Fruit fly (Drosophila melanogaster) whole organism, prepupa: ENCODE data around the gene CG7551.
A peak's percentile ranks its signal among the peaks of the same experiment; 100 is the strongest.

Source experiments
- CG10631 ChIP-seq: fragments of 200-800 bp; sonication (Bioruptor generic); optimal IDR thresholded peaks from 2 replicates; lab custom pipeline; 2016; ENCODE audit warnings: missing biosample characterization, missing genetic modification characterization
- CG10669 ChIP-seq: fragments of 200-800 bp; sonication (Bioruptor generic); optimal IDR thresholded peaks from 3 replicates; lab custom pipeline; 2018; ENCODE audit warnings: missing biosample characterization, mild to moderate bottlenecking, missing genetic modification characterization, moderate library complexity
- CG11294 ChIP-seq: fragments of 200-800 bp; sonication (Bioruptor generic); IDR thresholded peaks from 2 replicates; pipeline ENCODE4 v1.3.6; 2022; ENCODE audit warnings: missing biosample characterization, missing genetic modification characterization
- CG11762 ChIP-seq: fragments of 200-800 bp; sonication (Bioruptor generic); optimal IDR thresholded peaks from 3 replicates; lab custom pipeline; 2016; ENCODE audit warnings: missing biosample characterization, missing genetic modification characterization; ENCODE audit not compliant: insufficient read depth
- CG11902 ChIP-seq: fragments of 200-800 bp; sonication (Bioruptor generic); optimal IDR thresholded peaks from 3 replicates; lab custom pipeline; 2016; ENCODE audit warnings: missing biosample characterization, missing genetic modification characterization
- CG15336 ChIP-seq: fragments of 200-800 bp; sonication (Bioruptor generic); IDR thresholded peaks from 2 replicates; pipeline ENCODE4 v1.3.6; 2022; ENCODE audit warnings: missing biosample characterization, missing genetic modification characterization
- CG16779 ChIP-seq: fragments of 200-800 bp; sonication (Bioruptor generic); optimal IDR thresholded peaks from 3 replicates; lab custom pipeline; 2017; ENCODE audit warnings: missing biosample characterization, mild to moderate bottlenecking, missing genetic modification characterization
- CG3032 ChIP-seq: fragments of 200-800 bp; optimal IDR thresholded peaks from 2 replicates; lab custom pipeline; 2019; ENCODE audit warnings: missing biosample characterization, mild to moderate bottlenecking, missing genetic modification characterization, moderate library complexity
- CG31627 ChIP-seq: fragments of 200-800 bp; sonication (Bioruptor generic); optimal IDR thresholded peaks from 3 replicates; lab custom pipeline; 2016; ENCODE audit warnings: missing biosample characterization, missing genetic modification characterization
- CG32006 ChIP-seq: fragments of 200-800 bp; sonication (Bioruptor generic); optimal IDR thresholded peaks from 3 replicates; lab custom pipeline; 2017; ENCODE audit warnings: missing biosample characterization, mild to moderate bottlenecking, missing genetic modification characterization
- CG34406 ChIP-seq: fragments of 200-800 bp; sonication (Bioruptor generic); optimal IDR thresholded peaks from 3 replicates; lab custom pipeline; 2016; ENCODE audit warnings: missing biosample characterization, missing genetic modification characterization
- CG6276 ChIP-seq: fragments of 200-800 bp; sonication (Bioruptor generic); optimal IDR thresholded peaks from 2 replicates; lab custom pipeline; 2017; ENCODE audit warnings: missing biosample characterization, mild to moderate bottlenecking, missing genetic modification characterization
- CG6792 ChIP-seq: fragments of 200-800 bp; sonication (Bioruptor generic); optimal IDR thresholded peaks from 3 replicates; lab custom pipeline; 2016; ENCODE audit warnings: missing biosample characterization, missing genetic modification characterization
- CG6808 ChIP-seq: fragments of 200-800 bp; sonication (Bioruptor generic); optimal IDR thresholded peaks from 3 replicates; lab custom pipeline; 2017; ENCODE audit warnings: missing biosample characterization, missing genetic modification characterization, mild to moderate bottlenecking, moderate library complexity, missing genetic modification reagents
- CG6854 ChIP-seq: fragments of 200-800 bp; sonication (Bioruptor generic); optimal IDR thresholded peaks from 2 replicates; lab custom pipeline; 2017; ENCODE audit warnings: missing biosample characterization, mild to moderate bottlenecking, missing genetic modification characterization
- CG7368 ChIP-seq: fragments of 200-800 bp; sonication (Bioruptor generic); optimal IDR thresholded peaks from 3 replicates; lab custom pipeline; 2016; ENCODE audit warnings: missing biosample characterization, missing genetic modification characterization
- CG8319 ChIP-seq: fragments of 200-800 bp; sonication (Bioruptor generic); optimal IDR thresholded peaks from 3 replicates; lab custom pipeline; 2016; ENCODE audit warnings: missing biosample characterization, missing genetic modification characterization
- CG8632 ChIP-seq: fragments of 200-800 bp; sonication (Bioruptor generic); optimal IDR thresholded peaks from 3 replicates; lab custom pipeline; 2016; ENCODE audit warnings: missing biosample characterization, missing genetic modification characterization
- CG9139 ChIP-seq: fragments of 200-800 bp; sonication (Bioruptor generic); optimal IDR thresholded peaks from 3 replicates; lab custom pipeline; 2017; ENCODE audit warnings: missing biosample characterization, mild to moderate bottlenecking, missing genetic modification characterization
- Eip75B ChIP-seq: fragments of 200-800 bp; sonication (Bioruptor generic); optimal IDR thresholded peaks from 3 replicates; lab custom pipeline; 2016; ENCODE audit warnings: missing biosample characterization, missing genetic modification characterization
- Eip78C ChIP-seq: fragments of 200-800 bp; sonication (Bioruptor generic); peaks from one replicate; lab custom pipeline; 2016; ENCODE audit warnings: missing biosample characterization, missing genetic modification characterization
- Eip93F ChIP-seq: fragments of 200-800 bp; sonication (Bioruptor generic); optimal IDR thresholded peaks from 2 replicates; lab custom pipeline; 2016; ENCODE audit warnings: missing biosample characterization, mild to moderate bottlenecking, missing genetic modification characterization
- Ets21C ChIP-seq: fragments of 200-800 bp; sonication (Bioruptor generic); optimal IDR thresholded peaks from 3 replicates; lab custom pipeline; 2016; ENCODE audit warnings: missing biosample characterization, missing genetic modification characterization
- Ets96B ChIP-seq: fragments of 200-800 bp; optimal IDR thresholded peaks from 2 replicates; lab custom pipeline; 2019; ENCODE audit warnings: missing biosample characterization, mild to moderate bottlenecking, missing genetic modification characterization, moderate library complexity
- Gug ChIP-seq: fragments of 200-800 bp; sonication (Bioruptor generic); IDR thresholded peaks from 2 replicates; pipeline ENCODE4 v1.3.6; 2022; ENCODE audit warnings: missing biosample characterization, missing genetic modification characterization
- Hr38 ChIP-seq: sonication (Bioruptor generic); optimal IDR thresholded peaks from 2 replicates; lab custom pipeline; 2016; ENCODE audit warnings: missing biosample characterization, missing genetic modification characterization
- Hr4 ChIP-seq: fragments of 200-800 bp; sonication (Bioruptor generic); optimal IDR thresholded peaks from 3 replicates; lab custom pipeline; 2016; ENCODE audit warnings: missing biosample characterization, missing genetic modification characterization
- Lpt ChIP-seq: fragments of 200-800 bp; sonication (Bioruptor generic); optimal IDR thresholded peaks from 3 replicates; lab custom pipeline; 2016; ENCODE audit warnings: missing biosample characterization, missing genetic modification characterization
- Met ChIP-seq: fragments of 200-800 bp; sonication (Bioruptor generic); optimal IDR thresholded peaks from 3 replicates; lab custom pipeline; 2016; ENCODE audit warnings: missing biosample characterization, missing genetic modification characterization
- OdsH ChIP-seq: fragments of 200-800 bp; sonication (Bioruptor generic); optimal IDR thresholded peaks from 3 replicates; lab custom pipeline; 2016; ENCODE audit warnings: missing biosample characterization, missing genetic modification characterization
- Smox ChIP-seq: fragments of 200-800 bp; sonication (Bioruptor generic); optimal IDR thresholded peaks from 3 replicates; lab custom pipeline; 2016; ENCODE audit warnings: missing biosample characterization, missing genetic modification characterization
- Sox102F ChIP-seq: fragments of 200-800 bp; sonication (Bioruptor generic); optimal IDR thresholded peaks from 2 replicates; lab custom pipeline; 2016; ENCODE audit warnings: missing biosample characterization, mild to moderate bottlenecking, missing genetic modification characterization
- Sox15 ChIP-seq: fragments of 200-800 bp; sonication (Bioruptor generic); optimal IDR thresholded peaks from 3 replicates; lab custom pipeline; 2016; ENCODE audit warnings: missing biosample characterization, missing genetic modification characterization
- achi ChIP-seq: fragments of 200-800 bp; sonication (Bioruptor generic); optimal IDR thresholded peaks from 3 replicates; lab custom pipeline; 2016; ENCODE audit warnings: missing biosample characterization, missing genetic modification characterization
- acj6 ChIP-seq: fragments of 200-800 bp; sonication (Bioruptor generic); optimal IDR thresholded peaks from 3 replicates; lab custom pipeline; 2016; ENCODE audit warnings: missing biosample characterization, missing genetic modification characterization
- cyc ChIP-seq: fragments of 200-800 bp; sonication (Bioruptor generic); optimal IDR thresholded peaks from 3 replicates; lab custom pipeline; 2016; ENCODE audit warnings: missing biosample characterization, missing genetic modification characterization
- dac ChIP-seq: fragments of 200-800 bp; sonication (Bioruptor generic); optimal IDR thresholded peaks from 2 replicates; lab custom pipeline; 2017; ENCODE audit warnings: missing biosample characterization, mild to moderate bottlenecking, missing genetic modification characterization
- dsx ChIP-seq: fragments of 200-800 bp; optimal IDR thresholded peaks from 3 replicates; lab custom pipeline; 2019; ENCODE audit warnings: missing biosample characterization, mild to moderate bottlenecking, missing genetic modification characterization, moderate library complexity; ENCODE audit not compliant: poor library complexity, severe bottlenecking
- eg ChIP-seq: fragments of 200-800 bp; sonication (Bioruptor generic); IDR thresholded peaks from 3 replicates; pipeline ENCODE4 v1.3.6; 2022; ENCODE audit warnings: missing biosample characterization, missing genetic modification characterization
- fd59A ChIP-seq: fragments of 200-800 bp; sonication (Bioruptor generic); optimal IDR thresholded peaks from 2 replicates; lab custom pipeline; 2017; ENCODE audit warnings: missing biosample characterization, mild to moderate bottlenecking, missing genetic modification characterization, missing genetic modification reagents
- net ChIP-seq: fragments of 200-800 bp; sonication (Bioruptor generic); optimal IDR thresholded peaks from 3 replicates; lab custom pipeline; 2016; ENCODE audit warnings: missing biosample characterization, missing genetic modification characterization
- pdm3 ChIP-seq: fragments of 200-800 bp; sonication (Bioruptor generic); optimal IDR thresholded peaks from 3 replicates; lab custom pipeline; 2016; ENCODE audit warnings: missing biosample characterization, missing genetic modification characterization
- ss ChIP-seq, 2 experiments: fragments of 200-800 bp; sonication (Bioruptor generic); optimal IDR thresholded peaks; 2 replicates in 1 of 2; 3 replicates in 1 of 2; lab custom pipeline; 2017 to 2018; ENCODE audit warnings: mild to moderate bottlenecking in 2 of 2, missing biosample characterization in 2 of 2, missing genetic modification characterization in 2 of 2, moderate library complexity in 1 of 2
- svp ChIP-seq: fragments of 200-800 bp; sonication (Bioruptor generic); peaks from one replicate; lab custom pipeline; 2016; ENCODE audit warnings: missing biosample characterization, missing genetic modification characterization
- topi ChIP-seq: fragments of 200-800 bp; sonication (Bioruptor generic); optimal IDR thresholded peaks from 3 replicates; lab custom pipeline; 2016; ENCODE audit warnings: missing biosample characterization, missing genetic modification characterization
- vri ChIP-seq: fragments of 200-800 bp; sonication (Bioruptor generic); optimal IDR thresholded peaks from 3 replicates; lab custom pipeline; 2016; ENCODE audit warnings: missing biosample characterization, mild to moderate bottlenecking, missing genetic modification characterization

Gene CG7551

DNA sequence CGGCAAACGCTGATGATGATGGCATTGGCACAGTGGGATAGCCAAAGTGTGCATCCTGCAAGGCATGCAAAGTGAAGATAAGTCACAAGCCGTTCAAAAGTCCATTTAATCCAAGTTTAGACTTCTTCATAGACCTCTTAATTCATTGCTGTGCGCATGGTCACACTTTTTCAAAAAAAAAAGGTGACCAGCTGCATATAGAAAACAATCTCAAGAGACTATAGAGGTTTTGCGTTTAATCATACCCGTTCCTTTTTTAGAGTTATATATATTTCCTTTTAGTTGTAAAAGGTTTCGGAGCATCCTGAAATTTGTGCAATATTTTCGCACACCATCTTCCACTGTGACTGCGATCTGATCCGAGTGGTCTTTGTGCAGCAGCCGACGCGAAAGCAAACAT is 43.8 kb upstream of the CG7551 start (continued):
- TF ChIP-seq OdsH (GFP tag; lab: Kevin White, UChicago) (peak; percentile 46), CG9139 (no peak), CG7368 (GFP tag; lab: Kevin White, UChicago) (no peak), Eip75B (peak; percentile 43), CG10669 (GFP tag; lab: Kevin White, UChicago) (no peak), CG10631 (GFP tag; lab: Kevin White, UChicago) (peak; percentile 67), svp (peak; percentile 73), CG15336 (GFP tag; lab: Robert Waterston, UW) (peak; percentile 40; the same call in 1 of the 2 replicates), CG32006 (peak; percentile 74), CG16779 (no peak), pdm3 (GFP tag; lab: Kevin White, UChicago) (peak; percentile 58), Sox102F (GFP tag; lab: Kevin White, UChicago) (peak; percentile 32), CG11762 (peak; percentile 36), CG11294 (GFP tag; lab: Robert Waterston, UW) (no peak; the same call in 1 of the 2 replicates), CG3032 (tag; lab: Kevin White, UChicago) (no peak), acj6 (peak; percentile 39), Ets21C (GFP tag; lab: Kevin White, UChicago) (peak; percentile 34), cyc (GFP tag; lab: Kevin White, UChicago) (peak; percentile 46), CG6276 (GFP tag; lab: Kevin White, UChicago) (peak; percentile 27), Eip78C (GFP tag; lab: Kevin White, UChicago) (peak; percentile 88), vri (GFP tag; lab: Kevin White, UChicago) (peak; percentile 12), CG6792 (GFP tag; lab: Kevin White, UChicago) (peak; percentile 27), Hr4 (peak; percentile 77), dac (GFP tag; lab: Kevin White, UChicago) (peak; percentile 27), fd59A (GFP tag; lab: Kevin White, UChicago) (peak; percentile 46), CG34406 (GFP tag; lab: Kevin White, UChicago) (peak; percentile 29), dsx (GFP tag; lab: Kevin White, UChicago) (no peak), Met (GFP tag; lab: Kevin White, UChicago) (peak; percentile 49), CG11902 (GFP tag; lab: Kevin White, UChicago) (no peak), CG8319 (GFP tag; lab: Kevin White, UChicago) (no peak), topi (GFP tag; lab: Kevin White, UChicago) (peak; percentile 33), Ets96B (peak; percentile 53), CG8632 (GFP tag; lab: Kevin White, UChicago) (no peak), Sox15 (GFP tag; lab: Kevin White, UChicago) (peak; percentile 36), net (GFP tag; lab: Kevin White, UChicago) (peak; percentile 26)

DNA sequence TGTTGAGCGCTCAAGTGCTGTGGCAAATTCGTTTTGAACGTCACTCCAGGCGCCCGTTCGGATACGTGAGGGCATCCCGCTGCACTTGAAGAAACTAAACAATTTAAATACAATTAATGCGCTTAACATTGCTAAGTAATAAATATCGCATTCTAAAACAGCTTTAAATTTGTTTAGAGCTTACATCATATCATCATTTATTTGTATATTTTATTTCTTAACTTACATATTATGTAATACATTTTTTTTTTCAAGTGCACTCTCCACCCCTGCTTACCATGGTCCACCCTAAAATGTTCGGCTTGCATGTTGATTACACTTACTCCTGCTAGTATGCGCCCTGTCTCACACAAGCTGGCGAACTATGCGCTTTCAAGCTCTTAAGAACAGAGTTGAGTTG is 42.9 kb upstream of the CG7551 start:
- TF ChIP-seq Sox102F (GFP tag; lab: Kevin White, UChicago) (peak; percentile 68), CG10631 (GFP tag; lab: Kevin White, UChicago) (peak; percentile 79), fd59A (GFP tag; lab: Kevin White, UChicago) (peak; percentile 63), achi (GFP tag; lab: Kevin White, UChicago) (peak; percentile 69), Hr4 (peak; percentile 47), Hr38 (no peak), Smox (GFP tag; lab: Kevin White, UChicago) (peak; percentile 63), Lpt (peak; percentile 28), OdsH (GFP tag; lab: Kevin White, UChicago) (peak; percentile 73), CG6276 (GFP tag; lab: Kevin White, UChicago) (no peak), CG32006 (peak; percentile 63), vri (GFP tag; lab: Kevin White, UChicago) (peak; percentile 43), CG6808 (GFP tag; lab: Kevin White, UChicago) (peak; percentile 58), CG11762 (peak; percentile 52), CG11294 (GFP tag; lab: Robert Waterston, UW) (peak; percentile 41; the same call in 1 of the 2 replicates), Ets21C (GFP tag; lab: Kevin White, UChicago) (peak; percentile 16), dac (GFP tag; lab: Kevin White, UChicago) (no peak), eg (GFP tag; lab: Robert Waterston, UW) (peak; percentile 53; the same call in 1 of the 3 replicates), dsx (GFP tag; lab: Kevin White, UChicago) (peak; percentile 41), CG9139 (peak; percentile 5), Eip93F (GFP tag; lab: Kevin White, UChicago) (no peak), CG8632 (GFP tag; lab: Kevin White, UChicago) (peak; percentile 73), net (GFP tag; lab: Kevin White, UChicago) (peak; percentile 59), CG15336 (GFP tag; lab: Robert Waterston, UW) (peak; percentile 48; the same call in 1 of the 2 replicates), Gug (peak; percentile 44; the same call in 1 of the 2 replicates), pdm3 (GFP tag; lab: Kevin White, UChicago) (peak; percentile 55), CG3032 (tag; lab: Kevin White, UChicago) (peak; percentile 64), ss (GFP tag; optimal IDR thresholded peaks at IDR 0.05; lab: Kevin White, UChicago) (peak; percentile 47 to 65), acj6 (peak; percentile 74), CG11902 (GFP tag; lab: Kevin White, UChicago) (peak; percentile 17), CG6854 (GFP tag; lab: Kevin White, UChicago) (no peak), CG31627 (GFP tag; lab: Kevin White, UChicago) (peak; percentile 50)
